Worm (Caenorhabditis elegans): ENCODE measurements around the gene mec-17.
A peak's percentile ranks its signal among the peaks of the same experiment; 100 is the strongest.
"Not testable (repeated sequence)": the region's sequence is repeated elsewhere in the genome, so short reads cannot be mapped to it uniquely, and the experiment has no call there.

mec-17 gene

DNA sequence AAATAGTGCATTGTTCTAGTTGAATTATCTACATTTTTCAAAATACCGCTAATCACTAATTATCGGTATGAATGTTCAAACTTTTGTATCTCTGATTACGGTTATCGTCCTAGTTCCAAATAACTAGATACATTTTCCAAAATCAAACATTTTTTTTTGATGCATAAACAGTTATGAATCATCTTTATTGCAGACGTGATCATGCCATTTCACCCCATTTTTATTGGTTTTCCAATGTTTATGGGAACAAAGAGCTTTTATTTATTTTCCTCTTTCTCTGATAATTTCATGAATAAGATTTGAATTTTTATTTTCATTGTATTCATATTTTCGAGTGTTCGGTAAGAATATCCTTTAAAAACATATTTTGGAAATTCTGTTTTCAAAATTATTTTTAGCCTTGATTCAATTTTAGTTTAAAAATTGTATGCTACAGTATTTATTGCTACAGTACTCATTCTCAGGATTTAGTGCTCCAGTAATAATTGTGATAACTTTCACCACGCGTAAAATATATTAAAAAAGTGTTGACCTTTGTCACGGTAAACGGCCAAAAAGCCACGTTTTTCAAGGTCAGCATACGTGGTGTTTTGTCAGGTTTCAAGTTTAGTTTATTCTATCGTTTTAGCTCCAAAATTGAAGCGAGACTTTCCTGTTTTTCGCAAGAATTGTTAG is 30.2 kb downstream of the mec-17 start, which contains the start of gene csr-1:
csr-1 (plus strand) TSS at position 625 of the 675 bp plus-strand sequence.
- TF ChIP-seq alr-1 (tag; optimal IDR thresholded peaks at IDR 0.05) (no peak), nhr-11 (tag; optimal IDR thresholded peaks at IDR 0.05) (no peak)

DNA sequence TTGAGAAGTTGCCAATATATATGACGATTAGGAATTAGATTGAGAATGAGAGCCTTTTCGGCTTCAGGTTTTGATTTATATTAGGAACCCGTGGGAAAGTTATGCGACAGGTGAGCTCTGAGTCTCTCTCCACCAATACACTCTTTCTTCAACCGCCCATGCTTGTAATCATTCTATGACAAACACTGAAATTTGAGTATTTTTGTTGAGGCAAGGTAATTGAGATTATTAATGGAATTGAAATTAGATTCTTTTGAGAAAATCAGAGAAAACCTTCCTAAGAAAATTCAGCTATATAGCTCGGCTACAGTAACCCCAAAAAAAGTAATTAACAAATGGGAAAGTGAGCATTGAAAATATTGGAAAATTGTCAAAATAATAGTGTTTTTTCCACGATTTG is 31.1 kb downstream of the mec-17 start, which contains the start of gene ceh-19:
ceh-19 (minus strand) TSS at position 101 of the 400 bp plus-strand sequence.
- TF ChIP-seq Y55F3AM.14 (GFP tag; optimal IDR thresholded peaks at IDR 0.05) = no peak

- TF ChIP-seq snpc-4 (tag; optimal IDR thresholded peaks at IDR 0.05) = no peak
- TF ChIP-seq ceh-16 (tag; optimal IDR thresholded peaks at IDR 0.05) = no peak
- no peak for TF ChIP-seq nhr-237 (tag; optimal IDR thresholded peaks at IDR 0.05)
- no peak for TF ChIP-seq peb-1 (tag; optimal IDR thresholded peaks at IDR 0.05)
- no peak for TF ChIP-seq ztf-4 (tag; optimal IDR thresholded peaks at IDR 0.05)
- no peak for TF ChIP-seq unc-55 (GFP tag; optimal IDR thresholded peaks at IDR 0.05)
- TF ChIP-seq zag-1 (tag; optimal IDR thresholded peaks at IDR 0.05) = no peak
- TF ChIP-seq mab-5 (tag; optimal IDR thresholded peaks at IDR 0.05) = no peak
- no peak for TF ChIP-seq nhr-11 (tag; optimal IDR thresholded peaks at IDR 0.05)
- TF ChIP-seq mbf-1 (tag; optimal IDR thresholded peaks at IDR 0.05) = no peak
- no peak for TF ChIP-seq ceh-82 (tag; optimal IDR thresholded peaks at IDR 0.05)
- TF ChIP-seq C34F6.9 (tag; optimal IDR thresholded peaks at IDR 0.05) = no peak
- TF ChIP-seq nhr-12 (tag; optimal IDR thresholded peaks at IDR 0.05) = no peak
- TF ChIP-seq nhr-77 (tag; optimal IDR thresholded peaks at IDR 0.05) = no peak
- no peak for TF ChIP-seq nhr-21 (tag; optimal IDR thresholded peaks at IDR 0.05)
- TF ChIP-seq F13H6.1 (tag; optimal IDR thresholded peaks at IDR 0.05) = no peak
- TF ChIP-seq unc-39 (tag; optimal IDR thresholded peaks at IDR 0.05) = no peak
Observed at ce11 chrIV:7954006-7954405, 33.0 kb downstream of the mec-17 start.

- TF ChIP-seq C34F6.9 (tag; optimal IDR thresholded peaks at IDR 0.05) = peak; percentile 2
- TF ChIP-seq F13H6.1 (tag; optimal IDR thresholded peaks at IDR 0.05) = peak; percentile 8
- TF ChIP-seq unc-55 (GFP tag; optimal IDR thresholded peaks at IDR 0.05) = peak; percentile 48
- TF ChIP-seq lsy-2 (tag; optimal IDR thresholded peaks at IDR 0.05) = peak in 1 of 2 experiments; percentile 63
Observed at ce11 chrIV:7948290-7948689, 38.7 kb downstream of the mec-17 start, which contains the start of gene mcm-3AP. mcm-3AP (plus strand) TSS chrIV:7948672.

DNA sequence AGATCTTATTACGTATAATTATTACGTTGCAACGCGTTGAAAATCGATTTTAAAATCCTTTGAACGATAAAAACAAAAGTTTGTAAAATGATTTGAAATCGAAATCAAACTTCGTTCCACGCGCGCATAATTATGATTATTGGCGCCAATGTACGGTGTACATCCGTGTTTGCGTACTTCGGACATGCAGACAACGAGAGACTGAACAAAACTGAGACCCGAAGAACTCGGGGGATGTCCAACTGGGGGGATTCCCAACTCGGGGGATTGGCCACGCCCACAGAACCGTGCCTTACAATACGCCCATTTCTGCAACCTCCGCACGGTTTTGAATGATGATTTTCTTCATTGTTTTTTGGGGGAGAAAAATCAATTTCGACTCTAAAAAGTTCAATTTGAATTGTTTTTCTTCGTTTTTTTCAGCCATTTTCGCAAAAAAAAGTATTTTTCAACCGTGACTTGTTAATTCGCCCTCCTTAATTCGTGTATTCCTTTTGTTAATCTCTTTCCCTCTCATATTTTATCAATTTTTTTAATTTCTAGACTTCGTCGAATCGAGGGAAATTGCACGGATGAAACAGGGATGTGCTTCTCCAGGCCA is 40.0 kb downstream of the mec-17 start, which contains the start of gene F20D12.12:
F20D12.12 (plus strand) TSS at position 542 of the 601 bp plus-strand sequence.
- TF ChIP-seq snpc-4 (tag; optimal IDR thresholded peaks at IDR 0.05) (peak; percentile 7), nhr-129 (tag; optimal IDR thresholded peaks at IDR 0.05) (peak; percentile 74), zag-1 (tag; optimal IDR thresholded peaks at IDR 0.05) (peak; percentile 49), unc-55 (GFP tag; optimal IDR thresholded peaks at IDR 0.05) (peak; percentile 55), F13H6.1 (tag; optimal IDR thresholded peaks at IDR 0.05) (peak; percentile 68), sma-9 (GFP tag; optimal IDR thresholded peaks at IDR 0.05) (peak; percentile 75), sma-3 (GFP tag; optimal IDR thresholded peaks at IDR 0.05) (peak; percentile 68), lin-13 (GFP tag; optimal IDR thresholded peaks at IDR 0.05) (peak; percentile 65), lsy-2 (tag; optimal IDR thresholded peaks at IDR 0.05) (peak; percentile 82 to 96), gmeb-1 (tag; optimal IDR thresholded peaks at IDR 0.05) (peak; percentile 32), crh-2 (tag; optimal IDR thresholded peaks at IDR 0.05) (peak; percentile 33), C34F6.9 (tag; optimal IDR thresholded peaks at IDR 0.05) (peak; percentile 72), nhr-25 (tag; optimal IDR thresholded peaks at IDR 0.05) (peak; percentile 24)
- TF ChIP-seq sma-9 (tag; optimal IDR thresholded peaks at IDR 0.05) = not testable (repeated sequence)

DNA sequence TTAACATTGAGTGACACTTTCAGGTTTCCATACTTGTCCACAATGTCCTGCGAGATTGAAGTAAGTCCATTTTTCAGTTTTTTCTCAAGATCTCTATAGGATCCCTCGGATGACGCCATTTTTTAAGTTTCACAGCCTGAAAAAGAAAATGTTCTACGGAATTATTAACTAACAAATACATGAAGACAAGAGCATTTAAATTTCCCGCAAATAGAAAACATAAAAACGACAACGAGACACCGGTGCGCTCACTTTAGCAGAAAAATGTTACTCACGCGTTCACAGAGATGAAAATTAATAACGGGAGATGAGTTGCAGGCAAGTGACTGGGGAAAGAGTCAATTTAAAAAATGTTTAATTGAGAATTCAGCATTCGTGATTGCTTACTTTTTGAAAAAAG is 40.5 kb downstream of the mec-17 start, which contains the start of gene czw-1:
czw-1 (minus strand) TSS at position 369 of the 400 bp plus-strand sequence.
- TF ChIP-seq nhr-10 (tag; optimal IDR thresholded peaks at IDR 0.05) (no peak), nhr-12 (tag; optimal IDR thresholded peaks at IDR 0.05) (no peak), alr-1 (tag; optimal IDR thresholded peaks at IDR 0.05) (no peak), mdl-1 (tag; optimal IDR thresholded peaks at IDR 0.05) (no peak), lin-13 (GFP tag; optimal IDR thresholded peaks at IDR 0.05) (no peak), zag-1 (tag; optimal IDR thresholded peaks at IDR 0.05) (no peak), nhr-129 (tag; optimal IDR thresholded peaks at IDR 0.05) (no peak), nhr-11 (tag; optimal IDR thresholded peaks at IDR 0.05) (no peak), nhr-6 (tag; optimal IDR thresholded peaks at IDR 0.05) (no peak), blmp-1 (tag; optimal IDR thresholded peaks at IDR 0.05; ENCODE audit: insufficient read depth) (no peak), peb-1 (tag; optimal IDR thresholded peaks at IDR 0.05) (no peak), ama-1 (optimal IDR thresholded peaks at IDR 0.05) (no peak), nhr-25 (tag; optimal IDR thresholded peaks at IDR 0.05) (no peak), ztf-1 (GFP tag; conservative IDR thresholded peaks at IDR 0.05) (no peak), egl-27 (tag; optimal IDR thresholded peaks at IDR 0.05) (no peak), ztf-4 (tag; optimal IDR thresholded peaks at IDR 0.05) (no peak)
